Worm (Caenorhabditis elegans): Measurements from ENCODE around the gene T20D4.3.

Gene T20D4.3

DNA sequence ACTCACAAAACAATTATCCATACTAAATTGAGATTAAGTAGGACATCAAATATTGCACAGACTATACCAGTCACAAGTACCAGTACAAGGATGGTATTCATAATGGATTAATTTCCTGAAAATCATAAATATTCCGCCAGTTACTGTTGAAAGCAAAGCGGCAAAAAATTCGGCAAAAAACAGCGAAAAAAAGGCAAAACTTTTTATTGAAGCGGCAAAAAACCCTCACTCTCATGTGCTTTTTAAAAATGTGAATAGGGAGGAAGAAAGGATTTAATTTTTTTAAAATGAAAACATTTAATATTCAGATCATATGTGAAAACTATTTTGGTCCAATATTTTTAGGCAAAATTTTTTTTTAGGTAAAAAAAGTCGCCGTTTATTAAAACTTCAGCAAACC lies 52.8 kb downstream of the T20D4.3 start, which contains the start of gene srbc-29:
Gene srbc-29, minus strand, starts transcription at position 101 of the 400 bp plus-strand sequence.
- no peak for TF ChIP-seq fkh-8 (tag; optimal IDR thresholded peaks at IDR 0.05)
- TF ChIP-seq nhr-12 (tag; optimal IDR thresholded peaks at IDR 0.05) = no peak
- no peak for TF ChIP-seq ama-1 (optimal IDR thresholded peaks at IDR 0.05)
- TF ChIP-seq elt-3 (tag; optimal IDR thresholded peaks at IDR 0.05) = no peak
- TF ChIP-seq ceh-88 (GFP tag; IDR thresholded peaks at IDR 0.05) = no peak
- no peak for TF ChIP-seq sup-37 (GFP tag; optimal IDR thresholded peaks at IDR 0.05)
- TF ChIP-seq pag-3 (tag; optimal IDR thresholded peaks at IDR 0.05; ENCODE audit: borderline replicate concordance, insufficient read depth) = no peak
- TF ChIP-seq ets-5 (GFP tag; IDR thresholded peaks at IDR 0.05) = no peak
- TF ChIP-seq lin-39 (tag; optimal IDR thresholded peaks at IDR 0.05) = no peak
- no peak for TF ChIP-seq lsy-2 (tag; optimal IDR thresholded peaks at IDR 0.05)
- TF ChIP-seq aha-1 (tag; optimal IDR thresholded peaks at IDR 0.05) = no peak
- no peak for TF ChIP-seq fkh-10 (GFP tag; optimal IDR thresholded peaks at IDR 0.05)
- no peak for TF ChIP-seq pax-3 (tag; optimal IDR thresholded peaks at IDR 0.05)
- TF ChIP-seq sptf-1 (tag; optimal IDR thresholded peaks at IDR 0.05) = no peak
- TF ChIP-seq unc-30 (tag; optimal IDR thresholded peaks at IDR 0.05) = no peak
- TF ChIP-seq ceh-90 (tag; optimal IDR thresholded peaks at IDR 0.05) = no peak
- TF ChIP-seq swsn-7 (tag; optimal IDR thresholded peaks at IDR 0.05) = no peak
